Worm (Caenorhabditis elegans): ENCODE results near the gene phat-6.

ce11 chrX:15148389-15148788 lies 45.8 kb downstream of the phat-6 start:
- no peak for TF ChIP-seq ztf-11 (tag; optimal IDR thresholded peaks at IDR 0.05)
- no peak for TF ChIP-seq nhr-28 (tag; optimal IDR thresholded peaks at IDR 0.05)

Data from whole organism, L3 larva.